Worm (Caenorhabditis elegans) whole organism, L1 larva: ENCODE measurements around the gene R12B2.6.
A peak's percentile ranks its signal among the peaks of the same experiment; 100 is the strongest.

ENCODE experiments used
- C16A3.4 ChIP-seq: fragments of 150-350 bp; optimal IDR thresholded peaks from 2 replicates; lab custom pipeline; 2014; ENCODE audit warnings: missing biosample characterization, missing genetic modification characterization
- F16B12.6 ChIP-seq: fragments of 150-350 bp; optimal IDR thresholded peaks from 2 replicates; lab custom pipeline; 2014; ENCODE audit warnings: missing biosample characterization, missing genetic modification characterization
- blmp-1 ChIP-seq: fragments of 150-350 bp; optimal IDR thresholded peaks from 2 replicates; lab custom pipeline; 2014; ENCODE audit warnings: missing biosample characterization, missing genetic modification characterization
- ceh-63 ChIP-seq: fragments of 200-800 bp; sonication (Bioruptor generic); optimal IDR thresholded peaks from 2 replicates; lab custom pipeline; 2018; ENCODE audit warnings: mild to moderate bottlenecking, missing genetic modification characterization, missing compliant biosample characterization
- ceh-8 ChIP-seq: fragments of 200-800 bp; sonication (Bioruptor generic); optimal IDR thresholded peaks from 2 replicates; lab custom pipeline; 2018; ENCODE audit warnings: mild to moderate bottlenecking, missing genetic modification characterization, moderate library complexity, missing compliant biosample characterization
- ces-1 ChIP-seq: fragments of 150-350 bp; optimal IDR thresholded peaks from 2 replicates; lab custom pipeline; 2014; ENCODE audit warnings: missing biosample characterization, missing genetic modification reagents, missing genetic modification characterization
- dpl-1 ChIP-seq, 3 experiments: fragments of 150-350 bp in 2 of 3; sonication (generic microtip) in 1 of 3; optimal IDR thresholded peaks; 2 replicates each; lab custom pipeline; 2014 to 2017; ENCODE audit warnings: missing biosample characterization in 3 of 3, missing genetic modification characterization in 3 of 3, missing genetic modification reagents in 3 of 3
- efl-1 ChIP-seq, 4 experiments: fragments of 150-350 bp; optimal IDR thresholded peaks in 3 of 4; peaks in 1 of 4; 1 replicate in 1 of 4; 2 replicates in 3 of 4; lab custom pipeline; 2014; ENCODE audit warnings: missing biosample characterization in 2 of 4, missing genetic modification characterization in 2 of 4, missing genetic modification reagents in 2 of 4
- egl-13 ChIP-seq: sonication (generic microtip); optimal IDR thresholded peaks from 2 replicates; lab custom pipeline; 2016; ENCODE audit warnings: missing genotype, missing genetic modification reagents, missing genetic modification characterization, missing compliant biosample characterization
- elt-2 ChIP-seq: sonication (generic microtip); optimal IDR thresholded peaks from 2 replicates; lab custom pipeline; 2016; ENCODE audit warnings: missing genetic modification characterization, mild to moderate bottlenecking, inconsistent platforms, missing compliant biosample characterization, missing genetic modification reagents
- elt-3 ChIP-seq, 6 experiments: fragments of 150-350 bp in 1 of 6; sonication (generic microtip); optimal IDR thresholded peaks; 2 replicates each; lab custom pipeline; 2017 to 2018; ENCODE audit warnings: missing biosample characterization in 6 of 6, missing genetic modification characterization in 6 of 6, inconsistent platforms in 1 of 6
- grh-1 ChIP-seq: fragments of 200-800 bp; sonication (Bioruptor generic); IDR thresholded peaks from 2 replicates; pipeline ENCODE4 v1.3.6; 2022; ENCODE audit warnings: missing genetic modification reagents, missing genetic modification characterization, missing compliant biosample characterization
- hlh-4 ChIP-seq: sonication (generic microtip); optimal IDR thresholded peaks from 2 replicates; lab custom pipeline; 2016; ENCODE audit warnings: mild to moderate bottlenecking, missing genetic modification characterization, missing compliant biosample characterization
- hpl-2 ChIP-seq: fragments of 150-350 bp; optimal IDR thresholded peaks from 2 replicates; lab custom pipeline; 2014; ENCODE audit warnings: missing biosample characterization, missing genetic modification reagents, missing genetic modification characterization
- isw-1 ChIP-seq: fragments of 200-800 bp; sonication (Bioruptor generic); IDR thresholded peaks from 2 replicates; pipeline ENCODE4 v1.3.6; 2022; ENCODE audit warnings: missing genetic modification characterization, missing compliant biosample characterization
- lin-14 ChIP-seq: fragments of 200-800 bp; sonication (Bioruptor generic); optimal IDR thresholded peaks from 2 replicates; lab custom pipeline; 2018; ENCODE audit warnings: mild to moderate bottlenecking, missing genetic modification characterization, moderate library complexity, missing compliant biosample characterization
- lin-15B ChIP-seq: fragments of 150-350 bp; sonication (generic microtip); optimal IDR thresholded peaks from 3 replicates; lab custom pipeline; 2014; ENCODE audit warnings: missing biosample characterization, missing genetic modification characterization
- lin-35 ChIP-seq, 2 experiments: fragments of 150-350 bp; optimal IDR thresholded peaks; 2 replicates each; lab custom pipeline; 2014; ENCODE audit warnings: missing biosample characterization in 2 of 2, missing genetic modification characterization in 2 of 2, missing genetic modification reagents in 2 of 2
- lin-39 ChIP-seq: fragments of 150-350 bp; optimal IDR thresholded peaks from 2 replicates; lab custom pipeline; 2014; ENCODE audit warnings: missing biosample characterization, missing genetic modification reagents, missing genetic modification characterization
- lir-3 ChIP-seq: sonication (generic microtip); optimal IDR thresholded peaks from 2 replicates; lab custom pipeline; 2016; ENCODE audit warnings: mild to moderate bottlenecking, missing genetic modification characterization, moderate library complexity, missing compliant biosample characterization; ENCODE audit not compliant: poor library complexity
- lsy-2 ChIP-seq, 2 experiments: fragments of 150-350 bp; optimal IDR thresholded peaks; 2 replicates each; lab custom pipeline; 2014; ENCODE audit warnings: missing biosample characterization in 2 of 2, missing genetic modification characterization in 2 of 2
- mab-9 ChIP-seq: fragments of 200-800 bp; sonication (Bioruptor generic); IDR thresholded peaks from 2 replicates; pipeline ENCODE4 v1.3.6; 2022; ENCODE audit warnings: missing genetic modification reagents, missing genetic modification characterization, missing compliant biosample characterization
- mef-2 ChIP-seq: fragments of 150-350 bp; optimal IDR thresholded peaks from 2 replicates; lab custom pipeline; 2014; ENCODE audit warnings: missing biosample characterization, missing genetic modification characterization
- mep-1 ChIP-seq: fragments of 150-350 bp; optimal IDR thresholded peaks from 2 replicates; lab custom pipeline; 2014; ENCODE audit warnings: missing biosample characterization, missing genetic modification characterization
- nhr-19 ChIP-seq: fragments of 200-800 bp; sonication (Bioruptor generic); conservative IDR thresholded peaks from 2 replicates; pipeline ENCODE4 v1.3.6; 2022; ENCODE audit warnings: missing genetic modification characterization, missing compliant biosample characterization
- nhr-20 ChIP-seq: sonication (generic microtip); optimal IDR thresholded peaks from 2 replicates; lab custom pipeline; 2016; ENCODE audit warnings: mild to moderate bottlenecking, missing genetic modification characterization, missing compliant biosample characterization
- nhr-237 ChIP-seq: fragments of 150-350 bp; optimal IDR thresholded peaks from 2 replicates; lab custom pipeline; 2014; ENCODE audit warnings: missing biosample characterization, missing genetic modification characterization
- nhr-71 ChIP-seq: sonication (generic microtip); optimal IDR thresholded peaks from 2 replicates; lab custom pipeline; 2016; ENCODE audit warnings: mild to moderate bottlenecking, missing genetic modification characterization, moderate library complexity, missing compliant biosample characterization
- nhr-76 ChIP-seq: sonication (generic microtip); optimal IDR thresholded peaks from 2 replicates; lab custom pipeline; 2017; ENCODE audit warnings: missing biosample characterization, missing genetic modification characterization
- nhr-84 ChIP-seq: sonication (generic microtip); optimal IDR thresholded peaks from 2 replicates; lab custom pipeline; 2017; ENCODE audit warnings: missing biosample characterization, missing genetic modification characterization
- nhr-85 ChIP-seq: sonication (generic microtip); peaks from one replicate; lab custom pipeline; 2016; ENCODE audit warnings: missing genetic modification characterization, inconsistent platforms, missing compliant biosample characterization
- pax-3 ChIP-seq: fragments of 200-800 bp; sonication (Bioruptor generic); optimal IDR thresholded peaks from 2 replicates; lab custom pipeline; 2018; ENCODE audit warnings: mild to moderate bottlenecking, missing genetic modification characterization, moderate library complexity, missing compliant biosample characterization
- rnt-1 ChIP-seq: sonication (generic microtip); optimal IDR thresholded peaks from 2 replicates; lab custom pipeline; 2016; ENCODE audit warnings: mild to moderate bottlenecking, missing genetic modification characterization, moderate library complexity, missing compliant biosample characterization
- snu-23 ChIP-seq: sonication (generic microtip); optimal IDR thresholded peaks from 2 replicates; lab custom pipeline; 2016; ENCODE audit warnings: missing genetic modification characterization, missing compliant biosample characterization
- swsn-7 ChIP-seq: sonication (generic microtip); optimal IDR thresholded peaks from 2 replicates; lab custom pipeline; 2016; ENCODE audit warnings: missing genetic modification characterization, missing compliant biosample characterization
- tbx-2 ChIP-seq: sonication (generic microtip); optimal IDR thresholded peaks from 2 replicates; lab custom pipeline; 2016; ENCODE audit warnings: missing genetic modification characterization, missing compliant biosample characterization
- tlp-1 ChIP-seq: fragments of 150-350 bp; optimal IDR thresholded peaks from 2 replicates; lab custom pipeline; 2014; ENCODE audit warnings: missing biosample characterization, missing genetic modification characterization
- unc-30 ChIP-seq: sonication (generic microtip); optimal IDR thresholded peaks from 2 replicates; lab custom pipeline; 2017; ENCODE audit warnings: missing biosample characterization, missing genetic modification characterization
- unc-62 ChIP-seq: fragments of 150-350 bp; optimal IDR thresholded peaks from 2 replicates; lab custom pipeline; 2014; ENCODE audit warnings: missing biosample characterization, missing genetic modification reagents, missing genetic modification characterization
- vab-15 ChIP-seq: sonication (generic microtip); optimal IDR thresholded peaks from 2 replicates; lab custom pipeline; 2017; ENCODE audit warnings: missing genotype, mild to moderate bottlenecking, missing genetic modification characterization, missing compliant biosample characterization
- xbp-1 ChIP-seq: sonication (generic microtip); optimal IDR thresholded peaks from 2 replicates; lab custom pipeline; 2016; ENCODE audit warnings: missing genetic modification characterization, missing compliant biosample characterization
- zag-1 ChIP-seq: fragments of 150-350 bp; optimal IDR thresholded peaks from 2 replicates; lab custom pipeline; 2014; ENCODE audit warnings: missing biosample characterization, missing genetic modification characterization
- ztf-11 ChIP-seq, 2 experiments: sonication (generic microtip); optimal IDR thresholded peaks; 2 replicates each; lab custom pipeline; 2016 to 2017; ENCODE audit warnings: missing genetic modification characterization in 2 of 2, missing biosample characterization in 1 of 2, missing compliant biosample characterization in 1 of 2

R12B2.6 gene

ce11 chrIII:5814799-5815198 is 19.2 kb downstream of the R12B2.6 start, which contains the start of gene R12B2.7 (continued):
- TF ChIP-seq nhr-19 (peak; percentile 35), nhr-85 (tag; lab: Kevin White, UChicago) (peak; percentile 90), snu-23 (GFP tag; lab: Kevin White, UChicago) (peak; percentile 32), pax-3 (tag; lab: Kevin White, UChicago) (no peak), egl-13 (tag; lab: Kevin White, UChicago) (no peak), lin-35 (GFP tag; optimal IDR thresholded peaks at IDR 0.05; lab: Kevin White, UChicago) (peak in 1 of 2 experiments; percentile 54), nhr-20 (tag; lab: Kevin White, UChicago) (peak; percentile 40), isw-1 (no peak), blmp-1 (tag; lab: Kevin White, UChicago) (peak; percentile 51), ceh-8 (no peak), nhr-76 (no peak), ztf-11 (tag; optimal IDR thresholded peaks at IDR 0.05; lab: Kevin White, UChicago) (no peak)

ce11 chrIII:5814098-5814497 is 19.9 kb downstream of the R12B2.6 start:
- TF ChIP-seq dpl-1 (GFP tag; optimal IDR thresholded peaks at IDR 0.05; lab: Kevin White, UChicago) = no peak
- TF ChIP-seq lsy-2 (tag; optimal IDR thresholded peaks at IDR 0.05; lab: Kevin White, UChicago) = no peak
- TF ChIP-seq efl-1 (optimal IDR thresholded peaks at IDR 0.05; lab: Kevin White, UChicago) = no peak
- peak in 1 of 2 experiments; percentile 77 for TF ChIP-seq efl-1 (GFP tag; optimal IDR thresholded peaks at IDR 0.05 in 1 of 2; lab: Kevin White, UChicago)
- TF ChIP-seq elt-2 (tag; lab: Kevin White, UChicago) = peak; percentile 44
- no peak for TF ChIP-seq nhr-237 (tag; lab: Kevin White, UChicago)
- TF ChIP-seq nhr-84 = no peak
- TF ChIP-seq tlp-1 (tag; lab: Kevin White, UChicago) = no peak

- TF ChIP-seq vab-15 (no peak), mef-2 (no peak), ceh-63 (GFP tag; lab: Kevin White, UChicago) (no peak), lin-14 (peak; percentile 6), swsn-7 (tag; lab: Kevin White, UChicago) (no peak), efl-1 (optimal IDR thresholded peaks at IDR 0.05; lab: Kevin White, UChicago) (no peak), efl-1 (GFP tag; optimal IDR thresholded peaks at IDR 0.05 in 1 of 2; lab: Kevin White, UChicago) (no peak), unc-62 (GFP tag; lab: Kevin White, UChicago) (no peak), rnt-1 (tag; lab: Kevin White, UChicago) (no peak), mab-9 (GFP tag; lab: Robert Waterston, UW) (no peak), ces-1 (GFP tag; lab: Kevin White, UChicago) (no peak), lin-35 (GFP tag; optimal IDR thresholded peaks at IDR 0.05; lab: Kevin White, UChicago) (peak in 1 of 2 experiments; percentile 29), blmp-1 (tag; lab: Kevin White, UChicago) (peak; percentile 40), elt-3 (tag; optimal IDR thresholded peaks at IDR 0.05; lab: Kevin White, UChicago) (peak in 1 of 6 experiments; percentile 19), ceh-8 (no peak), C16A3.4 (tag; lab: Kevin White, UChicago) (no peak)
- TF ChIP-seq, all 84 proteins: peak for 4
These were observed 20.5 kb downstream of the R12B2.6 start for ce11 chrIII:5813501-5813900.

ce11 chrIII:5812672-5813071 is 21.3 kb downstream of the R12B2.6 start:
- TF ChIP-seq hpl-2 = no peak
- TF ChIP-seq hlh-4 (tag; lab: Kevin White, UChicago) = no peak
- TF ChIP-seq lin-35 (GFP tag; optimal IDR thresholded peaks at IDR 0.05; lab: Kevin White, UChicago) = peak in 1 of 2 experiments; percentile 52
- TF ChIP-seq lsy-2 (tag; optimal IDR thresholded peaks at IDR 0.05; lab: Kevin White, UChicago) = peak in 1 of 2 experiments; percentile 5
- peak; percentile 32 for TF ChIP-seq snu-23 (GFP tag; lab: Kevin White, UChicago)
- no peak for TF ChIP-seq xbp-1 (tag; lab: Kevin White, UChicago)
- TF ChIP-seq nhr-76 = no peak
- peak; percentile 36 for TF ChIP-seq tbx-2 (tag; lab: Kevin White, UChicago)
- TF ChIP-seq zag-1 = no peak
- peak; percentile 81 for TF ChIP-seq blmp-1 (tag; lab: Kevin White, UChicago)
- no peak for TF ChIP-seq lin-15B (tag; lab: Kevin White, UChicago)
- TF ChIP-seq nhr-85 (tag; lab: Kevin White, UChicago) = peak; percentile 64
- peak in 4 of 6 experiments; percentile 7 to 66 (median 34) for TF ChIP-seq elt-3 (tag; optimal IDR thresholded peaks at IDR 0.05; lab: Kevin White, UChicago)
- no peak for TF ChIP-seq unc-30 (tag; lab: Kevin White, UChicago)
- TF ChIP-seq nhr-20 (tag; lab: Kevin White, UChicago) = peak; percentile 36
- peak; percentile 47 for TF ChIP-seq nhr-71 (tag; lab: Kevin White, UChicago)
- TF ChIP-seq grh-1 (GFP tag; lab: Robert Waterston, UW) = no peak
- TF ChIP-seq isw-1 = no peak
- peak; percentile 66 for TF ChIP-seq lin-14
- TF ChIP-seq dpl-1 (GFP tag; optimal IDR thresholded peaks at IDR 0.05; lab: Kevin White, UChicago) = no peak
- TF ChIP-seq ztf-11 (tag; optimal IDR thresholded peaks at IDR 0.05; lab: Kevin White, UChicago) = no peak
- no peak for TF ChIP-seq lir-3 (tag; lab: Kevin White, UChicago)
- TF ChIP-seq lin-39 (tag; lab: Kevin White, UChicago) = no peak
- no peak for TF ChIP-seq efl-1 (optimal IDR thresholded peaks at IDR 0.05; lab: Kevin White, UChicago)
- TF ChIP-seq efl-1 (GFP tag; optimal IDR thresholded peaks at IDR 0.05 in 1 of 2; lab: Kevin White, UChicago) = peak in 1 of 2 experiments; percentile 68
- TF ChIP-seq mep-1 (tag; lab: Kevin White, UChicago) = peak; percentile 31
- no peak for TF ChIP-seq F16B12.6 (tag; lab: Kevin White, UChicago)
